Worm (Caenorhabditis elegans): Measurements from ENCODE around the gene snb-6.

Gene snb-6

ce11 chrII:8811825-8812224 lies 47.7 kb downstream of the snb-6 start:
- TF ChIP-seq pqm-1 (tag; optimal IDR thresholded peaks at IDR 0.05) (no peak), mec-3 (tag; optimal IDR thresholded peaks at IDR 0.05; ENCODE audit: borderline replicate concordance) (no peak), hlh-8 (tag; optimal IDR thresholded peaks at IDR 0.05) (no peak), pag-3 (tag; optimal IDR thresholded peaks at IDR 0.05; ENCODE audit: borderline replicate concordance) (no peak), eyg-1 (tag; optimal IDR thresholded peaks at IDR 0.05) (no peak), F13H6.1 (tag; optimal IDR thresholded peaks at IDR 0.05) (no peak), ttx-3 (tag; optimal IDR thresholded peaks at IDR 0.05) (no peak), elt-2 (tag; optimal IDR thresholded peaks at IDR 0.05) (no peak), unc-86 (tag; optimal IDR thresholded peaks at IDR 0.05) (no peak), pat-9 (tag; optimal IDR thresholded peaks at IDR 0.05) (no peak)

DNA sequence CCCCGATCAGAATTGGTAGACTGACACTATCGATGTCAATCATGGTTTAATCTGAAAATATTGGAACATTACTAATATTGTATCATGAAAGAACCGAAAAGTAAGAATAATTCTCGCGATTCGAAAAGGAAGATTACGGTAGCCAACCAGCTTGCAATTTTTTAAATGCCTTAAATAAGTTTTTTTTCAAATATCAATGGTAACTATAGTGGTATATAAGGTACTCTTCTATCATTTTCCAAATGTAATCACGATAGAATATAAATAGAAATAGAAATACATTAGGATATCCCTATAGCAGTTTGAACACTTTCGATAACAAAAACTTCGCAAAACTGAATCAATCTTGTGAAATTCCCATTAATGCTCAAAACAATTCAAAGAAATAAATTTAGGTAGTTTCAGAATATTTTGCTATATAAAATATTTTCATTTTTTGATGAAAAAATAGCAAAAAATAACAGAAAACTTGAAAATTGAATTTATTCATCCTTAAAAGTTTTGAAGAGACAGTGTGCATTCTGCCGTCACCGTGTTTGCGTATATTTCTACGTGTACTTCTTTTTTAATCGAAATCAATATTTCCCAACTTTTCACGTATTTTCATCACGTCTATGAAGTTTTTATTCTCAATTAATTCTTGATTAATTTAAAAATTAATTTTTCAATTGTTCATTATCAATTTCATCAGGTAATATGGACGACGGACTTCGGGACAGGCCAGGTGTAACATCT lies 48.6 kb downstream of the snb-6 start, which contains the start of the genes F46C5.9 and rer-1:
TSS of gene F46C5.9 (minus strand) at position 51 of the 735 bp plus-strand sequence.
TSS of gene rer-1 (plus strand) at position 692 of the 735 bp plus-strand sequence.
- TF ChIP-seq pax-1 (tag; optimal IDR thresholded peaks at IDR 0.05): no peak
- peak; percentile 17 for TF ChIP-seq unc-42 (tag; optimal IDR thresholded peaks at IDR 0.05)
- no peak for TF ChIP-seq fkh-10 (GFP tag; optimal IDR thresholded peaks at IDR 0.05)
- TF ChIP-seq fkh-6 (tag; optimal IDR thresholded peaks at IDR 0.05): no peak
- no peak for TF ChIP-seq pat-9 (tag; optimal IDR thresholded peaks at IDR 0.05)
- TF ChIP-seq Y22D7AL.16 (tag; optimal IDR thresholded peaks at IDR 0.05): no peak
- no peak for TF ChIP-seq hlh-8 (tag; optimal IDR thresholded peaks at IDR 0.05)
- peak; percentile 37 for TF ChIP-seq ceh-14 (tag; optimal IDR thresholded peaks at IDR 0.05)
- TF ChIP-seq elt-4 (tag; optimal IDR thresholded peaks at IDR 0.05): no peak
- TF ChIP-seq F13H6.1 (tag; optimal IDR thresholded peaks at IDR 0.05): no peak
- TF ChIP-seq dmd-4 (tag; optimal IDR thresholded peaks at IDR 0.05; ENCODE audit: borderline replicate concordance): no peak
- no peak for TF ChIP-seq ceh-22 (tag; optimal IDR thresholded peaks at IDR 0.05)
- no peak for TF ChIP-seq lin-11 (tag; optimal IDR thresholded peaks at IDR 0.05)
- TF ChIP-seq pros-1 (tag; optimal IDR thresholded peaks at IDR 0.05): no peak
- TF ChIP-seq syd-9 (tag; optimal IDR thresholded peaks at IDR 0.05): no peak
